Fruit fly (Drosophila melanogaster) whole organism, adult: ENCODE data around the gene tral.

Source experiments
- CG14711 ChIP-seq: fragments of 200-800 bp; sonication (Bioruptor generic); optimal IDR thresholded peaks from 2 replicates; lab custom pipeline; 2018; ENCODE audit warnings: missing biosample characterization, mild to moderate bottlenecking, missing genetic modification characterization, moderate library complexity
- bab1 ChIP-seq: fragments of 200-800 bp; sonication (Bioruptor generic); optimal IDR thresholded peaks from 3 replicates; lab custom pipeline; 2019; ENCODE audit warnings: missing biosample characterization, mild to moderate bottlenecking, missing genetic modification characterization, moderate library complexity
- cnc ChIP-seq, 2 experiments: fragments of >200 bp; optimal IDR thresholded peaks; 2 replicates each; lab custom pipeline; 2017
- kay ChIP-seq: fragments of 200-800 bp; sonication (Bioruptor generic); peaks from one replicate; lab custom pipeline; 2016; ENCODE audit warnings: missing biosample characterization, missing genetic modification characterization, borderline replicate concordance

dm6 chr3L:12484464-12484863 is 30.4 kb upstream of the tral start:
- TF ChIP-seq cnc (optimal IDR thresholded peaks at IDR 0.05; lab: Kevin White, UChicago): no peak
- no peak for TF ChIP-seq kay
- no peak for TF ChIP-seq CG14711
- no peak for TF ChIP-seq bab1 (GFP tag; lab: Kevin White, UChicago)
